Worm (Caenorhabditis elegans) whole organism, L4 larva: ENCODE measurements around the gene F17E9.2.
A peak's percentile ranks its signal among the peaks of the same experiment; 100 is the strongest.

Experiments
- D1046.2 ChIP-seq: fragments of 200-800 bp; sonication (Bioruptor generic); IDR thresholded peaks from 2 replicates; pipeline ENCODE4 v1.3.6; 2022; ENCODE audit warnings: missing genetic modification characterization, missing compliant biosample characterization
- F10B5.3 ChIP-seq: sonication (generic microtip); optimal IDR thresholded peaks from 2 replicates; lab custom pipeline; 2016; ENCODE audit warnings: mild to moderate bottlenecking, missing genetic modification characterization, missing compliant biosample characterization
- F26F4.8 ChIP-seq: fragments of 200-800 bp; sonication (Bioruptor generic); conservative IDR thresholded peaks from 2 replicates; pipeline ENCODE4 v1.3.6; 2022; ENCODE audit warnings: missing genetic modification characterization, missing compliant biosample characterization
- F49E8.2 ChIP-seq: sonication (generic microtip); optimal IDR thresholded peaks from 2 replicates; lab custom pipeline; 2016; ENCODE audit warnings: missing compliant biosample characterization, mild to moderate bottlenecking, missing genetic modification characterization, borderline replicate concordance
- T20F7.1 ChIP-seq: fragments of 200-800 bp; sonication (Bioruptor generic); optimal IDR thresholded peaks from 2 replicates; lab custom pipeline; 2018; ENCODE audit warnings: mild to moderate bottlenecking, missing genetic modification characterization, missing compliant biosample characterization
- Y105C5A.15 ChIP-seq: fragments of 200-800 bp; sonication (Bioruptor generic); IDR thresholded peaks from 2 replicates; pipeline ENCODE4 v1.3.6; 2022; ENCODE audit warnings: missing genetic modification characterization, missing compliant biosample characterization
- Y48G9A.11 ChIP-seq: fragments of 200-800 bp; sonication (Bioruptor generic); IDR thresholded peaks from 2 replicates; pipeline ENCODE4 v1.3.6; 2022; ENCODE audit warnings: missing genetic modification reagents, missing genetic modification characterization, missing compliant biosample characterization
- Y5F2A.4 ChIP-seq: fragments of 200-800 bp; sonication (Bioruptor generic); optimal IDR thresholded peaks from 2 replicates; lab custom pipeline; 2018; ENCODE audit warnings: mild to moderate bottlenecking, missing genetic modification characterization, missing compliant biosample characterization
- ZK337.2 ChIP-seq: fragments of 200-800 bp; sonication (Bioruptor generic); IDR thresholded peaks from 2 replicates; pipeline ENCODE4 v1.3.6; 2022; ENCODE audit warnings: missing genetic modification reagents, missing genetic modification characterization, missing compliant biosample characterization
- aha-1 ChIP-seq: fragments of 150-350 bp; peaks from one replicate; lab custom pipeline; 2014; ENCODE audit warnings: missing biosample characterization, missing genetic modification characterization
- aly-2 ChIP-seq: sonication (generic microtip); optimal IDR thresholded peaks from 2 replicates; lab custom pipeline; 2018; ENCODE audit warnings: missing biosample characterization, missing genetic modification characterization
- ama-1 ChIP-seq: fragments of 150-350 bp; optimal IDR thresholded peaks from 2 replicates; lab custom pipeline; 2014; ENCODE audit warnings: inconsistent platforms, mixed read lengths
- ceh-32 ChIP-seq: sonication (generic microtip); optimal IDR thresholded peaks from 2 replicates; lab custom pipeline; 2016; ENCODE audit warnings: mild to moderate bottlenecking, missing genetic modification characterization, missing compliant biosample characterization; ENCODE audit not compliant: poor library complexity
- ceh-44 ChIP-seq: fragments of 200-800 bp; sonication (Bioruptor generic); IDR thresholded peaks from 2 replicates; pipeline ENCODE4 v1.3.6; 2022; ENCODE audit warnings: missing genetic modification reagents, missing genetic modification characterization, missing compliant biosample characterization
- ces-1 ChIP-seq: fragments of 150-350 bp; sonication (generic microtip); optimal IDR thresholded peaks from 4 replicates; lab custom pipeline; 2014; ENCODE audit warnings: missing biosample characterization, missing genetic modification reagents, missing genetic modification characterization
- daf-16 ChIP-seq, 3 experiments: sonication (generic microtip); optimal IDR thresholded peaks; 2 replicates each; lab custom pipeline; 2016 to 2017; ENCODE audit warnings: missing genetic modification characterization in 3 of 3, missing genetic modification reagents in 3 of 3, mild to moderate bottlenecking in 2 of 3, missing compliant biosample characterization in 2 of 3, missing biosample characterization in 1 of 3, moderate library complexity in 1 of 3
- daf-19 ChIP-seq: fragments of 200-800 bp; sonication (Bioruptor generic); conservative IDR thresholded peaks from 2 replicates; pipeline ENCODE4 v1.3.6; 2022; ENCODE audit warnings: missing genetic modification characterization, missing compliant biosample characterization
- dmd-8 ChIP-seq: fragments of 200-800 bp; sonication (Bioruptor generic); IDR thresholded peaks from 2 replicates; pipeline ENCODE4 v1.3.6; 2022; ENCODE audit warnings: missing genetic modification characterization, missing compliant biosample characterization
- dve-1 ChIP-seq: sonication (generic microtip); optimal IDR thresholded peaks from 2 replicates; lab custom pipeline; 2017; ENCODE audit warnings: antibody characterized with exemption, mild to moderate bottlenecking, missing genetic modification characterization, missing compliant biosample characterization; ENCODE audit not compliant: insufficient read depth
- fkh-10 ChIP-seq: fragments of 150-350 bp; optimal IDR thresholded peaks from 2 replicates; lab custom pipeline; 2014; ENCODE audit warnings: missing biosample characterization, missing genetic modification reagents, missing genetic modification characterization
- hif-1 ChIP-seq, 2 experiments: sonication (generic microtip); optimal IDR thresholded peaks; 2 replicates each; lab custom pipeline; 2016 to 2017; ENCODE audit warnings: missing compliant biosample characterization in 2 of 2, missing genetic modification characterization in 2 of 2, missing genetic modification reagents in 2 of 2, missing genotype in 2 of 2, mild to moderate bottlenecking in 1 of 2
- hlh-11 ChIP-seq: fragments of 200-800 bp; sonication (Bioruptor generic); optimal IDR thresholded peaks from 2 replicates; lab custom pipeline; 2018; ENCODE audit warnings: mild to moderate bottlenecking, missing genetic modification characterization, missing compliant biosample characterization
- hlh-30 ChIP-seq: sonication (generic microtip); optimal IDR thresholded peaks from 2 replicates; lab custom pipeline; 2017; ENCODE audit warnings: antibody characterized with exemption, mild to moderate bottlenecking, missing genetic modification characterization, missing compliant biosample characterization; ENCODE audit not compliant: insufficient read depth
- lim-7 ChIP-seq: fragments of 200-800 bp; sonication (Bioruptor generic); IDR thresholded peaks from 2 replicates; pipeline ENCODE4 v1.3.6; 2022; ENCODE audit warnings: missing genetic modification characterization, missing compliant biosample characterization
- lin-1 ChIP-seq: fragments of 200-800 bp; sonication (Bioruptor generic); IDR thresholded peaks from 2 replicates; pipeline ENCODE4 v1.3.6; 2022; ENCODE audit warnings: missing genetic modification reagents, missing genetic modification characterization, missing compliant biosample characterization
- lin-13 ChIP-seq: fragments of 150-350 bp; optimal IDR thresholded peaks from 2 replicates; lab custom pipeline; 2014; ENCODE audit warnings: missing biosample characterization, missing genetic modification reagents, missing genetic modification characterization
- lin-15B ChIP-seq: fragments of 150-350 bp; sonication (generic microtip); optimal IDR thresholded peaks from 3 replicates; lab custom pipeline; 2014; ENCODE audit warnings: missing biosample characterization, missing genetic modification characterization
- lin-38 ChIP-seq: fragments of 200-800 bp; sonication (Bioruptor generic); IDR thresholded peaks from 2 replicates; pipeline ENCODE4 v1.3.6; 2022; ENCODE audit warnings: missing genetic modification reagents, missing genetic modification characterization, missing compliant biosample characterization
- lir-3 ChIP-seq: sonication (generic microtip); optimal IDR thresholded peaks from 2 replicates; lab custom pipeline; 2016; ENCODE audit warnings: mild to moderate bottlenecking, missing genetic modification characterization, missing compliant biosample characterization
- mdl-1 ChIP-seq, 2 experiments: fragments of 150-350 bp in 1 of 2; sonication (generic microtip) in 1 of 2; optimal IDR thresholded peaks; 2 replicates each; lab custom pipeline; 2014 to 2017; ENCODE audit warnings: missing biosample characterization in 2 of 2, missing genetic modification characterization in 2 of 2
- mep-1 ChIP-seq: fragments of 150-350 bp; sonication (generic microtip); optimal IDR thresholded peaks from 3 replicates; lab custom pipeline; 2014; ENCODE audit warnings: missing biosample characterization, missing genetic modification characterization
- mes-2 ChIP-seq: sonication (generic microtip); optimal IDR thresholded peaks from 2 replicates; lab custom pipeline; 2016; ENCODE audit warnings: missing genotype, mild to moderate bottlenecking, missing genetic modification characterization, missing compliant biosample characterization; ENCODE audit not compliant: poor library complexity, severe bottlenecking
- mxl-2 ChIP-seq: fragments of 200-800 bp; sonication (Bioruptor generic); conservative IDR thresholded peaks from 2 replicates; pipeline ENCODE4 v1.3.6; 2022; ENCODE audit warnings: missing genetic modification reagents, missing genetic modification characterization, missing compliant biosample characterization
- nhr-10 ChIP-seq: fragments of 150-350 bp; optimal IDR thresholded peaks from 2 replicates; lab custom pipeline; 2014; ENCODE audit warnings: missing biosample characterization, missing genetic modification characterization
- nhr-11 ChIP-seq: fragments of 150-350 bp; optimal IDR thresholded peaks from 2 replicates; lab custom pipeline; 2014; ENCODE audit warnings: missing biosample characterization, missing genetic modification characterization
- nhr-77 ChIP-seq: fragments of 150-350 bp; optimal IDR thresholded peaks from 2 replicates; lab custom pipeline; 2014; ENCODE audit warnings: missing biosample characterization, missing genetic modification characterization
- pha-4 ChIP-seq, 2 experiments: fragments of 150-350 bp in 1 of 2; fragments of 200-800 bp in 1 of 2; sonication (Bioruptor generic) in 1 of 2; IDR thresholded peaks in 1 of 2; optimal IDR thresholded peaks in 1 of 2; 2 replicates each; pipeline versions ENCODE4 v1.3.6 to Lab custom; 2014 to 2022; ENCODE audit warnings: missing genetic modification characterization in 2 of 2, missing genetic modification reagents in 2 of 2, missing biosample characterization in 1 of 2, missing compliant biosample characterization in 1 of 2
- php-3 ChIP-seq: fragments of 200-800 bp; sonication (Bioruptor generic); IDR thresholded peaks from 2 replicates; pipeline ENCODE4 v1.3.6; 2022; ENCODE audit warnings: missing genetic modification reagents, missing genetic modification characterization, missing compliant biosample characterization
- pqm-1 ChIP-seq: sonication (generic microtip); optimal IDR thresholded peaks from 2 replicates; lab custom pipeline; 2017; ENCODE audit warnings: missing biosample characterization, missing genetic modification characterization
- skn-1 ChIP-seq: fragments of 150-350 bp; optimal IDR thresholded peaks from 2 replicates; lab custom pipeline; 2014; ENCODE audit warnings: missing biosample characterization, missing genetic modification characterization
- spr-1 ChIP-seq: sonication (generic microtip); optimal IDR thresholded peaks from 2 replicates; lab custom pipeline; 2016; ENCODE audit warnings: mild to moderate bottlenecking, missing genetic modification characterization, missing compliant biosample characterization
- tag-97 ChIP-seq: fragments of 200-800 bp; sonication (Bioruptor generic); IDR thresholded peaks from 2 replicates; pipeline ENCODE4 v1.3.6; 2022; ENCODE audit warnings: missing genetic modification characterization, missing compliant biosample characterization
- tra-1 ChIP-seq: fragments of 200-800 bp; sonication (Bioruptor generic); IDR thresholded peaks from 2 replicates; pipeline ENCODE4 v1.3.6; 2022; ENCODE audit warnings: missing genetic modification reagents, missing genetic modification characterization, missing compliant biosample characterization
- unc-130 ChIP-seq: sonication (generic microtip); optimal IDR thresholded peaks from 2 replicates; lab custom pipeline; 2016; ENCODE audit warnings: missing genetic modification reagents, missing genetic modification characterization, missing compliant biosample characterization
- unc-62 ChIP-seq, 3 experiments: fragments of 150-350 bp in 1 of 3; sonication (generic microtip); optimal IDR thresholded peaks in 2 of 3; peaks in 1 of 3; 1 replicate in 1 of 3; 2 replicates in 2 of 3; lab custom pipeline; 2014 to 2017; ENCODE audit warnings: missing biosample characterization in 3 of 3, missing genetic modification characterization in 3 of 3, missing genetic modification reagents in 3 of 3, missing genotype in 1 of 3
- zfp-2 ChIP-seq: sonication (generic microtip); optimal IDR thresholded peaks from 2 replicates; lab custom pipeline; 2016; ENCODE audit warnings: mild to moderate bottlenecking, missing genetic modification characterization, missing compliant biosample characterization

F17E9.2 gene

ce11 chrIV:8377501-8377900, 21.8 kb downstream of the F17E9.2 start, which contains the start of gene D2096.7 (continued):
- TF ChIP-seq daf-16 (GFP tag; optimal IDR thresholded peaks at IDR 0.05; lab: Kevin White, UChicago), result peak in 1 of 2 experiments; percentile 11
- TF ChIP-seq daf-16 (tag; optimal IDR thresholded peaks at IDR 0.05; lab: Kevin White, UChicago), result peak; percentile 28
- no peak for TF ChIP-seq nhr-77
- TF ChIP-seq lir-3, result no peak
- peak; percentile 64; the same call in 1 of the 2 replicates for TF ChIP-seq dmd-8 (GFP tag; lab: Robert Waterston, UW)
- peak; percentile 70 for TF ChIP-seq unc-130 (GFP tag; lab: Kevin White, UChicago)
- peak; percentile 66; the same call in 1 of the 2 replicates for TF ChIP-seq lim-7 (GFP tag; lab: Robert Waterston, UW)
- TF ChIP-seq mdl-1 (tag; optimal IDR thresholded peaks at IDR 0.05; lab: Kevin White, UChicago), result no peak
- TF ChIP-seq ZK337.2, result 0 out of 2 replicates have a peak, but pooled peaks have one; percentile 23
- TF ChIP-seq F26F4.8 (GFP tag; lab: Robert Waterston, UW), result no peak
- TF ChIP-seq ceh-32 (tag; lab: Kevin White, UChicago), result no peak
- TF ChIP-seq nhr-10 (tag; lab: Kevin White, UChicago), result no peak
- TF ChIP-seq hlh-11, result no peak
- TF ChIP-seq lin-15B (tag; lab: Kevin White, UChicago), result no peak
- peak; percentile 89 for TF ChIP-seq ama-1 (lab: Kevin White, UChicago)
- TF ChIP-seq mxl-2 (GFP tag; lab: Robert Waterston, UW), result 0 out of 2 replicates have a peak, but pooled peaks have one; percentile 41
- peak; percentile 51 for TF ChIP-seq T20F7.1
- peak; percentile 89 for TF ChIP-seq Y105C5A.15 (GFP tag; lab: Robert Waterston, UW)
- no peak for TF ChIP-seq php-3 (GFP tag; lab: Robert Waterston, UW)
- peak; percentile 33 for TF ChIP-seq spr-1 (tag; lab: Kevin White, UChicago)
- no peak for TF ChIP-seq pqm-1 (tag; lab: Kevin White, UChicago)
- TF ChIP-seq Y48G9A.11, result peak; percentile 85
- TF ChIP-seq mes-2, result peak; percentile 28
- peak; percentile 62 for TF ChIP-seq Y5F2A.4 (GFP tag; lab: Kevin White, UChicago)
- TF ChIP-seq skn-1 (tag; lab: Kevin White, UChicago), result no peak
- peak; percentile 30; the same call in 1 of the 2 replicates for TF ChIP-seq D1046.2 (GFP tag; lab: Robert Waterston, UW)
- TF ChIP-seq lin-13 (GFP tag; lab: Kevin White, UChicago), result peak; percentile 64
- TF ChIP-seq tag-97, result no peak
- no peak; the same call in 1 of the 2 replicates for TF ChIP-seq tra-1 (GFP tag; lab: Robert Waterston, UW)
- TF ChIP-seq dve-1 (tag; lab: Kevin White, UChicago), result no peak
- no peak for TF ChIP-seq ces-1
- no peak for TF ChIP-seq zfp-2 (tag; lab: Kevin White, UChicago)
- no peak for TF ChIP-seq mep-1
- TF ChIP-seq, all 104 proteins: peak for 34

- TF ChIP-seq aha-1, result peak; percentile 62
- TF ChIP-seq ceh-44, result no peak
Observed at ce11 chrIV:8378280-8378679, 22.6 kb downstream of the F17E9.2 start.

- no peak for TF ChIP-seq daf-16 (GFP tag; optimal IDR thresholded peaks at IDR 0.05; lab: Kevin White, UChicago)
- peak; percentile 87 for TF ChIP-seq daf-16 (tag; optimal IDR thresholded peaks at IDR 0.05; lab: Kevin White, UChicago)
- TF ChIP-seq mep-1, result peak; percentile 87
- TF ChIP-seq unc-130 (GFP tag; lab: Kevin White, UChicago), result peak; percentile 35
- no peak for TF ChIP-seq lin-1 (GFP tag; lab: Robert Waterston, UW)
- no peak for TF ChIP-seq daf-19 (GFP tag; lab: Robert Waterston, UW)
- TF ChIP-seq nhr-11, result peak; percentile 2
- no peak for TF ChIP-seq F10B5.3
- TF ChIP-seq fkh-10, result peak; percentile 18
- TF ChIP-seq pha-4 (GFP tag; IDR thresholded peaks at IDR 0.05; lab: Robert Waterston, UW), result no peak
- TF ChIP-seq pha-4 (tag; optimal IDR thresholded peaks at IDR 0.05; lab: Kevin White, UChicago), result peak; percentile 95
- peak; percentile 20 for TF ChIP-seq pqm-1 (tag; lab: Kevin White, UChicago)
- peak; percentile 78 for TF ChIP-seq hlh-30 (tag; lab: Kevin White, UChicago)
- TF ChIP-seq F49E8.2 (tag; lab: Kevin White, UChicago), result no peak
- peak in 1 of 2 experiments; percentile 40 for TF ChIP-seq hif-1 (tag; optimal IDR thresholded peaks at IDR 0.05; lab: Kevin White, UChicago)
- TF ChIP-seq ceh-44, result no peak
- no peak for TF ChIP-seq aly-2
- peak in 1 of 2 experiments; percentile 20 for TF ChIP-seq unc-62 (GFP tag; optimal IDR thresholded peaks at IDR 0.05 in 1 of 2; lab: Kevin White, UChicago)
- no peak for TF ChIP-seq unc-62 (tag; optimal IDR thresholded peaks at IDR 0.05; lab: Kevin White, UChicago)
- peak in 1 of 2 experiments; percentile 12 for TF ChIP-seq mdl-1 (tag; optimal IDR thresholded peaks at IDR 0.05; lab: Kevin White, UChicago)
- TF ChIP-seq lin-38 (GFP tag; lab: Robert Waterston, UW), result peak; percentile 58
Observed at ce11 chrIV:8379278-8379677, 23.6 kb downstream of the F17E9.2 start, which contains the start of gene nap-1. TSS of gene nap-1 (minus strand) at chrIV:8379319.
